Fruit fly (Drosophila melanogaster): ENCODE results near the gene CG9192.
A peak's percentile ranks its signal among the peaks of the same experiment; 100 is the strongest.

The CG9192 gene

DNA sequence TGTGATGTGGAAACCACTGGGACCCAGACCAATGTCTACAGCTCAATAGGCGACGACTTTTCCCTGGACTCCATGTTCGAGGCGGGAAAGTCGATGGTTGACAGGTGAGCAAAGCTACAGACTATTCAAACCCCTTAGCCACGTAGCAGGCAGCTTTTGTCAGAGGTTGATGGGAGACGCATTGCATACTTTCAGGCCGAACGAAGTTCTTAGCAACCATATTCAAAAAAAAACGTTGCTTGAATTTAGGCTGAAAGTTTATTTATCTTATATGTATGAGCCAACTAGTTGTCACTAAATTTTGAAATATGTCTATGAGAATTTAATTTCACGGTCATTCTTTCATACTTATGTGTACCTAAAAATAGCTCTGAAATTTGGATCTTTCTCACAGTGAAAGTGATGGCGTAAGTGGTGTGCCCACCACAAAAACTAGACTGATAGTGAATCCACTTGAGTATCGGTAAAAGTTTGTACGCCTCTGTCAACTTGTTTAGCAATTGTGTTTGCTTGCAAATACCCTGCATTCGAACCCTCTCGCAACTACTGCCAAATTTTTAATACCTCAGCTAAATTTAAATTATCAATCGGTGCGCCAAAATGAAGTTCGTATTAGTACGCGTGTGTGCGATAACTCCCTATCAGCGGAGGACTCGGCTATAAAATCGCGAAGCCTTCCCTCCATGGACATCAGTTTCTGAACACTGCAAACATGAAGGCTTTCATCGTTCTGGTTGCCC, 31.3 kb downstream of the CG9192 start, which contains the start of gene LysB (continued):
- TF ChIP-seq Bgb (GFP tag; IDR thresholded peaks at IDR 0.05; ENCODE audit: partially characterized antibody) (peak; percentile 45; the same call in 1 of the 2 replicates), Ada2b (GFP tag; IDR thresholded peaks at IDR 0.05) (no peak), ftz-f1 (GFP tag; optimal IDR thresholded peaks at IDR 0.05) (peak; percentile 33), CG2116 (GFP tag; optimal IDR thresholded peaks at IDR 0.05) (no peak), CG7556 (GFP tag; optimal IDR thresholded peaks at IDR 0.05) (no peak), cg (GFP tag; optimal IDR thresholded peaks at IDR 0.05) (no peak), HmgD (GFP tag; optimal IDR thresholded peaks at IDR 0.05) (peak; percentile 79), CG2712 (tag; optimal IDR thresholded peaks at IDR 0.05) (peak; percentile 9), CG8290 (GFP tag; optimal IDR thresholded peaks at IDR 0.05) (no peak), CG8290 (tag; optimal IDR thresholded peaks at IDR 0.05) (peak in 1 of 2 experiments; percentile 32), hkb (optimal IDR thresholded peaks at IDR 0.05) (no peak), hkb (GFP tag; IDR thresholded peaks at IDR 0.05) (no peak), sd (tag; optimal IDR thresholded peaks at IDR 0.05) (peak; percentile 30), CG4424 (GFP tag; optimal IDR thresholded peaks at IDR 0.05) (no peak), sima (GFP tag; optimal IDR thresholded peaks at IDR 0.05) (no peak), Xbp1 (GFP tag; optimal IDR thresholded peaks at IDR 0.05) (no peak), unpg (GFP tag; optimal IDR thresholded peaks at IDR 0.05) (no peak), CG1603 (tag; optimal IDR thresholded peaks at IDR 0.05) (peak; percentile 15), CG15601 (tag; optimal IDR thresholded peaks at IDR 0.05) (peak; percentile 66), Rfx (GFP tag; IDR thresholded peaks at IDR 0.05) (peak; percentile 17; the same call in 1 of the 2 replicates), fd102C (GFP tag; optimal IDR thresholded peaks at IDR 0.05) (no peak), CG10462 (GFP tag; optimal IDR thresholded peaks at IDR 0.05) (no peak), Hmx (GFP tag; optimal IDR thresholded peaks at IDR 0.05) (no peak), pros (GFP tag; optimal IDR thresholded peaks at IDR 0.05) (no peak), eyg (GFP tag; optimal IDR thresholded peaks at IDR 0.05) (no peak), B-H1 (GFP tag; IDR thresholded peaks at IDR 0.05) (no peak), vvl (GFP tag; IDR thresholded peaks at IDR 0.05) (0 out of 2 replicates have a peak, but pooled peaks have one; percentile 30), CG10274 (GFP tag; optimal IDR thresholded peaks at IDR 0.05) (no peak), crc (GFP tag; optimal IDR thresholded peaks at IDR 0.05) (no peak), HmgZ (tag; optimal IDR thresholded peaks at IDR 0.05) (peak; percentile 80), ATbp (GFP tag; optimal IDR thresholded peaks at IDR 0.05) (no peak), CG10959 (GFP tag; IDR thresholded peaks at IDR 0.05) (no peak), az2 (GFP tag; optimal IDR thresholded peaks at IDR 0.05) (no peak), peb (GFP tag; IDR thresholded peaks at IDR 0.05) (no peak), Abd-B (GFP tag; optimal IDR thresholded peaks at IDR 0.05) (no peak), CG8281 (tag; optimal IDR thresholded peaks at IDR 0.05) (no peak), CG5245 (GFP tag; optimal IDR thresholded peaks at IDR 0.05) (no peak), CG30431 (GFP tag; optimal IDR thresholded peaks at IDR 0.05) (no peak), CG11247 (GFP tag; IDR thresholded peaks at IDR 0.05) (no peak), Lim3 (GFP tag; IDR thresholded peaks at IDR 0.05) (no peak), Lhr (GFP tag; optimal IDR thresholded peaks at IDR 0.05) (peak; percentile 37), Dp (GFP tag; optimal IDR thresholded peaks at IDR 0.05) (peak; percentile 59), Neu2 (GFP tag; optimal IDR thresholded peaks at IDR 0.05; ENCODE audit: borderline replicate concordance) (peak; percentile 64), gsb-n (tag; optimal IDR thresholded peaks at IDR 0.05) (no peak), nmo (GFP tag; optimal IDR thresholded peaks at IDR 0.05) (peak; percentile 6), ato (GFP tag; IDR thresholded peaks at IDR 0.05; ENCODE audit: partially characterized antibody) (0 out of 2 replicates have a peak, but pooled peaks have one; percentile 26), Mes4 (GFP tag; optimal IDR thresholded peaks at IDR 0.05) (no peak), dm (GFP tag; optimal IDR thresholded peaks at IDR 0.05) (no peak), H2.0 (GFP tag; IDR thresholded peaks at IDR 0.05) (no peak), Blimp-1 (GFP tag; optimal IDR thresholded peaks at IDR 0.05) (no peak)

Measured in whole organism, embryonic.